Fruit fly (Drosophila melanogaster) whole organism, pupa: Measurements from ENCODE around the gene bond.

Experiments
- CG10348 ChIP-seq: fragments of 200-800 bp; sonication (Bioruptor generic); IDR thresholded peaks from 2 replicates; pipeline ENCODE4 v1.3.6; 2022; ENCODE audit warnings: missing biosample characterization, missing genetic modification characterization
- gl ChIP-seq: fragments of 200-800 bp; sonication (Bioruptor generic); optimal IDR thresholded peaks from 2 replicates; lab custom pipeline; 2018; ENCODE audit warnings: missing biosample characterization, mild to moderate bottlenecking, missing genetic modification characterization

DNA sequence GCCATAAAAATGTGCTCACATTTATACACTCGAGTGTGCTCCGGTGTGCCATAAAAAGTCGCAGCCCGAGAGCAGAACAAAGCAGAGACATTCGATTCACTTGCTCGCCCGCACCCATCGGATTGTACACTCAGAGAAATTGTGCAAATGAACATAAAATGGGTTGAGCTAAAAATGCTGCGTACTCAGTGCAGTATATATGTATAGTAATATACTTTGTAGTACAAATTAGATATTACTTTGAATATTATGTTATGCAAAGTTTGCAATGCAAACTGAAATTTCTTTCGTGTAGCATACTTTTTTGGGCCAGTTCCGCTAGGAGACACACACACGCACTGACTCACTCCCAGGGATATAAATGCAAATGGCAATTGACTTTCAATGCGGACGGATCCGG lies 46.9 kb upstream of the bond start:
- no peak for TF ChIP-seq gl
- TF ChIP-seq CG10348 (GFP tag; lab: Robert Waterston, UW), result no peak
